Comparison of ENCODE assay signal across 4 fruit fly cellular contexts in genomic region chr3L:11323221-11323895, dm6.
TF ChIP-seq lines count a peak whose summit lies in the region.

No protein-coding gene starts in this region.

- TF ChIP-seq CTCF in whole organism, embryonic (GFP tag; optimal IDR thresholded peaks at IDR 0.05; lab: Kevin White, UChicago): no peak

TF ChIP-seq in whole organism, embryonic, 481 proteins besides CTCF, POLR2A, EP300 and RAD21 (continues in another document):
- TF ChIP-seq CG17328 (GFP tag; IDR thresholded peaks at IDR 0.05; lab: Robert Waterston, UW) (no peak), Eip74EF (GFP tag; optimal IDR thresholded peaks at IDR 0.05; lab: Kevin White, UChicago) (no peak), dysf (GFP tag; IDR thresholded peaks at IDR 0.05; lab: Robert Waterston, UW) (peak; percentile 41; the same call in 1 of the 3 replicates), run (tag; optimal IDR thresholded peaks at IDR 0.05; lab: Kevin White, UChicago) (no peak), shn (GFP tag; optimal IDR thresholded peaks at IDR 0.05; lab: Kevin White, UChicago) (no peak), lola (GFP tag; optimal IDR thresholded peaks at IDR 0.05; lab: Kevin White, UChicago) (no peak), eve (GFP tag; optimal IDR thresholded peaks at IDR 0.05; lab: Kevin White, UChicago) (no peak), CG5953 (GFP tag; IDR thresholded peaks at IDR 0.05; lab: Robert Waterston, UW) (no peak), Med (GFP tag; lab: Kevin White, UChicago) (no peak), chinmo (GFP tag; IDR thresholded peaks at IDR 0.05; lab: Robert Waterston, UW; ENCODE audit: partially characterized antibody) (0 out of 4 replicates have a peak, but pooled peaks have one; percentile 55), CG8765 (GFP tag; IDR thresholded peaks at IDR 0.05; lab: Robert Waterston, UW) (no peak), pb (GFP tag; optimal IDR thresholded peaks at IDR 0.05; lab: Kevin White, UChicago) (no peak), gce (GFP tag; IDR thresholded peaks at IDR 0.05; lab: Robert Waterston, UW) (0 out of 3 replicates have a peak, but pooled peaks have one; percentile 19), hb (GFP tag; IDR thresholded peaks at IDR 0.05; lab: Robert Waterston, UW; ENCODE audit: partially characterized antibody) (peak; percentile 11; the same call in 1 of the 3 replicates), ERR (GFP tag; optimal IDR thresholded peaks at IDR 0.05; lab: Kevin White, UChicago) (no peak), CG16779 (GFP tag; IDR thresholded peaks at IDR 0.05; lab: Robert Waterston, UW) (no peak), CG14667 (GFP tag; IDR thresholded peaks at IDR 0.05; lab: Robert Waterston, UW) (no peak), Oli (tag; optimal IDR thresholded peaks at IDR 0.05; lab: Kevin White, UChicago) (no peak), PHDP (tag; optimal IDR thresholded peaks at IDR 0.05; lab: Kevin White, UChicago) (no peak), cwo (GFP tag; optimal IDR thresholded peaks at IDR 0.05; lab: Kevin White, UChicago) (no peak), Sry-δ (GFP tag; optimal IDR thresholded peaks at IDR 0.05; lab: Kevin White, UChicago) (no peak), hkb (optimal IDR thresholded peaks at IDR 0.05; lab: Kevin White, UChicago) (no peak), hkb (GFP tag; IDR thresholded peaks at IDR 0.05; lab: Robert Waterston, UW) (no peak)

TF ChIP-seq in whole organism, prepupa, 60 proteins besides CTCF, POLR2A, EP300 and RAD21 (continues in another document):
- no peak for TF ChIP-seq dac (GFP tag; optimal IDR thresholded peaks at IDR 0.05; lab: Kevin White, UChicago)
- no peak for TF ChIP-seq CG34406 (GFP tag; optimal IDR thresholded peaks at IDR 0.05; lab: Kevin White, UChicago)
- TF ChIP-seq CG3919 (GFP tag; optimal IDR thresholded peaks at IDR 0.05; lab: Kevin White, UChicago): peak; percentile 27
- TF ChIP-seq CG6276 (GFP tag; optimal IDR thresholded peaks at IDR 0.05; lab: Kevin White, UChicago): no peak
- no peak for TF ChIP-seq Eip93F (GFP tag; optimal IDR thresholded peaks at IDR 0.05; lab: Kevin White, UChicago)
- no peak for TF ChIP-seq net (GFP tag; optimal IDR thresholded peaks at IDR 0.05; lab: Kevin White, UChicago)
- no peak for TF ChIP-seq fkh (GFP tag; optimal IDR thresholded peaks at IDR 0.05; lab: Kevin White, UChicago)
- TF ChIP-seq Hr4 (GFP tag; optimal IDR thresholded peaks at IDR 0.05; lab: Kevin White, UChicago): no peak
- TF ChIP-seq CG11294 (GFP tag; IDR thresholded peaks at IDR 0.05; lab: Robert Waterston, UW): 0 out of 2 replicates have a peak, but pooled peaks have one; percentile 23
- no peak for TF ChIP-seq acj6 (GFP tag; optimal IDR thresholded peaks at IDR 0.05; lab: Kevin White, UChicago)
- TF ChIP-seq CG32006 (GFP tag; optimal IDR thresholded peaks at IDR 0.05; lab: Kevin White, UChicago): no peak
- peak; percentile 48 for TF ChIP-seq CG1621 (tag; optimal IDR thresholded peaks at IDR 0.05; lab: Kevin White, UChicago)
- TF ChIP-seq eg (GFP tag; IDR thresholded peaks at IDR 0.05; lab: Robert Waterston, UW): peak; percentile 13; the same call in 1 of the 3 replicates
- peak; percentile 55 for TF ChIP-seq CG6854 (GFP tag; optimal IDR thresholded peaks at IDR 0.05; lab: Kevin White, UChicago)
- no peak for TF ChIP-seq vri (GFP tag; optimal IDR thresholded peaks at IDR 0.05; lab: Kevin White, UChicago)
- TF ChIP-seq CG11902 (GFP tag; optimal IDR thresholded peaks at IDR 0.05; lab: Kevin White, UChicago): no peak
- TF ChIP-seq Ets21C (GFP tag; optimal IDR thresholded peaks at IDR 0.05; lab: Kevin White, UChicago): no peak
- TF ChIP-seq Blimp-1 (GFP tag; optimal IDR thresholded peaks at IDR 0.05; lab: Kevin White, UChicago): no peak
- TF ChIP-seq Lpt (GFP tag; optimal IDR thresholded peaks at IDR 0.05; lab: Kevin White, UChicago): peak; percentile 27
- peak; percentile 31 for TF ChIP-seq CG6808 (GFP tag; optimal IDR thresholded peaks at IDR 0.05; lab: Kevin White, UChicago)
- no peak for TF ChIP-seq Eip75B (GFP tag; optimal IDR thresholded peaks at IDR 0.05; lab: Kevin White, UChicago)
- no peak for TF ChIP-seq cyc (GFP tag; optimal IDR thresholded peaks at IDR 0.05; lab: Kevin White, UChicago)
- no peak for TF ChIP-seq lz (GFP tag; optimal IDR thresholded peaks at IDR 0.05; lab: Kevin White, UChicago)
- peak; percentile 71 for TF ChIP-seq Eip78C (GFP tag; lab: Kevin White, UChicago)

TF ChIP-seq in whole organism, pupa, 21 proteins besides CTCF, POLR2A, EP300 and RAD21:
- TF ChIP-seq CG9948 (tag; optimal IDR thresholded peaks at IDR 0.05; lab: Kevin White, UChicago) (no peak), rn (GFP tag; IDR thresholded peaks at IDR 0.05; lab: Robert Waterston, UW) (no peak), CG4496 (GFP tag; IDR thresholded peaks at IDR 0.05; lab: Robert Waterston, UW) (peak; percentile 82), CG14655 (GFP tag; optimal IDR thresholded peaks at IDR 0.05; lab: Kevin White, UChicago) (peak; percentile 30), CG8159 (tag; optimal IDR thresholded peaks at IDR 0.05; lab: Kevin White, UChicago) (peak; percentile 33), Pif1A (GFP tag; optimal IDR thresholded peaks at IDR 0.05; lab: Kevin White, UChicago) (no peak), EcR (GFP tag; optimal IDR thresholded peaks at IDR 0.05; lab: Kevin White, UChicago) (peak; percentile 19), CG17806 (tag; optimal IDR thresholded peaks at IDR 0.05; lab: Kevin White, UChicago) (no peak), Pif1B (GFP tag; optimal IDR thresholded peaks at IDR 0.05; lab: Kevin White, UChicago) (no peak), CG8301 (tag; optimal IDR thresholded peaks at IDR 0.05; lab: Kevin White, UChicago) (no peak), D1 (tag; optimal IDR thresholded peaks at IDR 0.05; lab: Kevin White, UChicago) (no peak), CG34367 (tag; optimal IDR thresholded peaks at IDR 0.05; lab: Kevin White, UChicago) (no peak), gl (tag; optimal IDR thresholded peaks at IDR 0.05; lab: Kevin White, UChicago) (peak; percentile 73), Snoo (tag; optimal IDR thresholded peaks at IDR 0.05; lab: Kevin White, UChicago) (no peak), CG32121 (GFP tag; IDR thresholded peaks at IDR 0.05; lab: Robert Waterston, UW) (peak; percentile 50), CG10348 (GFP tag; IDR thresholded peaks at IDR 0.05; lab: Robert Waterston, UW) (no peak), CG15710 (tag; optimal IDR thresholded peaks at IDR 0.05; lab: Kevin White, UChicago) (no peak), Ets98B (GFP tag; IDR thresholded peaks at IDR 0.05; lab: Robert Waterston, UW) (peak; percentile 16; the same call in 1 of the 2 replicates), fd96Ca (GFP tag; IDR thresholded peaks at IDR 0.05; lab: Robert Waterston, UW) (peak; percentile 69; the same call in 1 of the 3 replicates), CG13204 (GFP tag; optimal IDR thresholded peaks at IDR 0.05; lab: Kevin White, UChicago) (peak; percentile 82), CG12605 (GFP tag; IDR thresholded peaks at IDR 0.05; lab: Robert Waterston, UW) (peak; percentile 54; the same call in 1 of the 2 replicates)

TF ChIP-seq in whole organism, wandering third instar larva, 38 proteins besides CTCF, POLR2A, EP300 and RAD21:
- TF ChIP-seq Jra (GFP tag; optimal IDR thresholded peaks at IDR 0.05; lab: Kevin White, UChicago) (no peak), psq (GFP tag; optimal IDR thresholded peaks at IDR 0.05; lab: Kevin White, UChicago) (no peak), brk (GFP tag; optimal IDR thresholded peaks at IDR 0.05; lab: Kevin White, UChicago) (no peak), CrebA (GFP tag; optimal IDR thresholded peaks at IDR 0.05; lab: Kevin White, UChicago; ENCODE audit: borderline replicate concordance) (no peak), Hr83 (GFP tag; optimal IDR thresholded peaks at IDR 0.05; lab: Kevin White, UChicago; ENCODE audit: poor library complexity, severe bottlenecking) (no peak), OdsH (GFP tag; optimal IDR thresholded peaks at IDR 0.05; lab: Kevin White, UChicago) (no peak), Hr78 (GFP tag; optimal IDR thresholded peaks at IDR 0.05; lab: Kevin White, UChicago) (no peak), sage (GFP tag; optimal IDR thresholded peaks at IDR 0.05; lab: Kevin White, UChicago) (no peak), lola (GFP tag; optimal IDR thresholded peaks at IDR 0.05; lab: Kevin White, UChicago) (no peak), Dfd (GFP tag; optimal IDR thresholded peaks at IDR 0.05; lab: Kevin White, UChicago) (no peak), Rel (GFP tag; optimal IDR thresholded peaks at IDR 0.05; lab: Kevin White, UChicago) (no peak), Rel (tag; optimal IDR thresholded peaks at IDR 0.05; lab: Kevin White, UChicago) (peak; percentile 45), woc (GFP tag; optimal IDR thresholded peaks at IDR 0.05; lab: Kevin White, UChicago) (peak; percentile 39)

Comparison
In these comparisons a context has a peak if more than half of its experiments do, and no peak if none do; other contexts are left out.
1. Of the 7 proteins assayed by ChIP-seq in both whole organism, embryonic and whole organism, prepupa: peak only in whole organism, embryonic: none; only in whole organism, prepupa: CG6854, Gug and Lpt; in both: none; in neither: 4.